Fruit fly (Drosophila melanogaster): ENCODE data around the gene Doc3.

The Doc3 gene

dm6 chr3L:8997686-8998239, 7.2 kb upstream of the Doc3 start, which contains the start of the genes smg and CG5087 (continued):
- TF ChIP-seq NC2β (GFP tag; optimal IDR thresholded peaks at IDR 0.05) (peak; percentile 66), Nf-YB (GFP tag; optimal IDR thresholded peaks at IDR 0.05) (peak; percentile 2), CG4282 (GFP tag; optimal IDR thresholded peaks at IDR 0.05) (peak; percentile 47), bab2 (GFP tag; optimal IDR thresholded peaks at IDR 0.05) (peak; percentile 14), CG8388 (GFP tag; optimal IDR thresholded peaks at IDR 0.05) (no peak), sc (optimal IDR thresholded peaks at IDR 0.05) (no peak), sc (GFP tag; optimal IDR thresholded peaks at IDR 0.05) (no peak), BtbVII (GFP tag; optimal IDR thresholded peaks at IDR 0.05) (peak; percentile 14), Ets65A (GFP tag) (peak; percentile 93), CG1024 (GFP tag; IDR thresholded peaks at IDR 0.05) (no peak), dm (GFP tag; optimal IDR thresholded peaks at IDR 0.05) (peak; percentile 57), gfzf (GFP tag; optimal IDR thresholded peaks at IDR 0.05) (peak; percentile 100), CG31224 (GFP tag; IDR thresholded peaks at IDR 0.05) (0 out of 2 replicates have a peak, but pooled peaks have one; percentile 20), CG7987 (GFP tag; optimal IDR thresholded peaks at IDR 0.05) (peak; percentile 56), her (GFP tag; optimal IDR thresholded peaks at IDR 0.05) (peak; percentile 68), HLH54F (GFP tag; optimal IDR thresholded peaks at IDR 0.05) (peak; percentile 61), kay (GFP tag; optimal IDR thresholded peaks at IDR 0.05) (no peak), Blimp-1 (GFP tag; optimal IDR thresholded peaks at IDR 0.05) (no peak), bigmax (GFP tag; optimal IDR thresholded peaks at IDR 0.05) (no peak), CG34224 (GFP tag; IDR thresholded peaks at IDR 0.05; ENCODE audit: partially characterized antibody) (no peak; the same call in 2 of the 3 replicates), dimm (GFP tag; IDR thresholded peaks at IDR 0.05) (no peak), CG7839 (tag; optimal IDR thresholded peaks at IDR 0.05) (no peak), CG8281 (tag; optimal IDR thresholded peaks at IDR 0.05) (no peak), CG14014 (GFP tag; IDR thresholded peaks at IDR 0.05) (no peak), yki (optimal IDR thresholded peaks at IDR 0.05) (no peak), nau (GFP tag; optimal IDR thresholded peaks at IDR 0.05) (no peak), CG15696 (tag; optimal IDR thresholded peaks at IDR 0.05) (no peak), CG12104 (GFP tag; optimal IDR thresholded peaks at IDR 0.05) (peak; percentile 35), CG2120 (GFP tag; optimal IDR thresholded peaks at IDR 0.05) (peak; percentile 72), CG17361 (GFP tag; IDR thresholded peaks at IDR 0.05) (peak; percentile 11; the same call in 1 of the 3 replicates), Myb (GFP tag; optimal IDR thresholded peaks at IDR 0.05) (peak; percentile 49)

- TF ChIP-seq zen (tag; optimal IDR thresholded peaks at IDR 0.05) = peak; percentile 98
- peak; percentile 61 for TF ChIP-seq Ets65A (GFP tag)
- no peak for TF ChIP-seq HLH3B (GFP tag; IDR thresholded peaks at IDR 0.05)
- no peak for TF ChIP-seq lov (optimal IDR thresholded peaks at IDR 0.05)
- TF ChIP-seq lov (GFP tag; IDR thresholded peaks at IDR 0.05) = peak; percentile 60; the same call in 1 of the 3 replicates
- peak in 1 of 2 experiments; percentile 86 for TF ChIP-seq tll (GFP tag; optimal IDR thresholded peaks at IDR 0.05)
- TF ChIP-seq CG15479 (GFP tag; optimal IDR thresholded peaks at IDR 0.05) = peak; percentile 78
- no peak for TF ChIP-seq Chrac-16 (GFP tag; optimal IDR thresholded peaks at IDR 0.05)
- no peak for TF ChIP-seq Opbp (GFP tag; IDR thresholded peaks at IDR 0.05; ENCODE audit: partially characterized antibody)
These were observed 2.5 kb upstream of the Doc3 start for dm6 chr3L:9002527-9002926.

- peak; percentile 84 for TF ChIP-seq CG15073 (GFP tag; optimal IDR thresholded peaks at IDR 0.05)
- peak; percentile 3 for TF ChIP-seq twi (tag; optimal IDR thresholded peaks at IDR 0.05)
- no peak for TF ChIP-seq Bteb2 (GFP tag; optimal IDR thresholded peaks at IDR 0.05)
- 0 out of 2 replicates have a peak, but pooled peaks have one; percentile 19 for TF ChIP-seq CG9932 (GFP tag; IDR thresholded peaks at IDR 0.05)
- no peak for TF ChIP-seq CG2129 (GFP tag; IDR thresholded peaks at IDR 0.05; ENCODE audit: partially characterized antibody)
- peak in 1 of 2 experiments; percentile 61 for TF ChIP-seq tll (GFP tag; optimal IDR thresholded peaks at IDR 0.05)
- TF ChIP-seq CG16779 (GFP tag; IDR thresholded peaks at IDR 0.05) = 0 out of 2 replicates have a peak, but pooled peaks have one; percentile 3
- no peak for TF ChIP-seq CG12155 (GFP tag; optimal IDR thresholded peaks at IDR 0.05)
- peak; percentile 94 for TF ChIP-seq cad (GFP tag; optimal IDR thresholded peaks at IDR 0.05)
- TF ChIP-seq unc-4 (GFP tag; IDR thresholded peaks at IDR 0.05; ENCODE audit: partially characterized antibody) = no peak
- TF ChIP-seq zen (tag; optimal IDR thresholded peaks at IDR 0.05) = peak; percentile 90
- TF ChIP-seq kni (GFP tag; optimal IDR thresholded peaks at IDR 0.05) = peak; percentile 21
- TF ChIP-seq abd-A (tag; optimal IDR thresholded peaks at IDR 0.05) = peak; percentile 4
These were observed 1.6 kb upstream of the Doc3 start for dm6 chr3L:9003369-9003768.

Data from whole organism, embryonic.